Worm (Caenorhabditis elegans) whole organism, L4 larva: ENCODE measurements around the gene clec-135.

Source experiments
- D1046.2 ChIP-seq: fragments of 200-800 bp; sonication (Bioruptor generic); IDR thresholded peaks from 2 replicates; pipeline ENCODE4 v1.3.6; 2022; ENCODE audit warnings: missing genetic modification characterization, missing compliant biosample characterization
- R02D3.7 ChIP-seq: fragments of 150-350 bp; sonication (generic microtip); optimal IDR thresholded peaks from 3 replicates; lab custom pipeline; 2014; ENCODE audit warnings: missing biosample characterization, missing genetic modification characterization
- Y105C5A.15 ChIP-seq: fragments of 200-800 bp; sonication (Bioruptor generic); IDR thresholded peaks from 2 replicates; pipeline ENCODE4 v1.3.6; 2022; ENCODE audit warnings: missing genetic modification characterization, missing compliant biosample characterization
- Y5F2A.4 ChIP-seq: fragments of 200-800 bp; sonication (Bioruptor generic); optimal IDR thresholded peaks from 2 replicates; lab custom pipeline; 2018; ENCODE audit warnings: mild to moderate bottlenecking, missing genetic modification characterization, missing compliant biosample characterization
- Y75B8A.6 ChIP-seq: fragments of 200-800 bp; sonication (Bioruptor generic); IDR thresholded peaks from 2 replicates; pipeline ENCODE4 v1.3.6; 2022; ENCODE audit warnings: missing genetic modification reagents, missing genetic modification characterization, missing compliant biosample characterization
- ZK337.2 ChIP-seq: fragments of 200-800 bp; sonication (Bioruptor generic); IDR thresholded peaks from 2 replicates; pipeline ENCODE4 v1.3.6; 2022; ENCODE audit warnings: missing genetic modification reagents, missing genetic modification characterization, missing compliant biosample characterization
- aly-2 ChIP-seq: sonication (generic microtip); optimal IDR thresholded peaks from 2 replicates; lab custom pipeline; 2018; ENCODE audit warnings: missing biosample characterization, missing genetic modification characterization
- arid-1 ChIP-seq: fragments of 200-800 bp; sonication (Bioruptor generic); conservative IDR thresholded peaks from 2 replicates; pipeline ENCODE4 v1.3.6; 2022; ENCODE audit warnings: missing genetic modification reagents, missing genetic modification characterization, missing compliant biosample characterization
- attf-4 ChIP-seq: sonication (generic microtip); optimal IDR thresholded peaks from 3 replicates; lab custom pipeline; 2017; ENCODE audit warnings: missing biosample characterization, missing genetic modification characterization
- ceh-44 ChIP-seq: fragments of 200-800 bp; sonication (Bioruptor generic); IDR thresholded peaks from 2 replicates; pipeline ENCODE4 v1.3.6; 2022; ENCODE audit warnings: missing genetic modification reagents, missing genetic modification characterization, missing compliant biosample characterization
- ctbp-1 ChIP-seq: fragments of 200-800 bp; sonication (Bioruptor generic); IDR thresholded peaks from 2 replicates; pipeline ENCODE4 v1.3.6; 2022; ENCODE audit warnings: missing genetic modification reagents, missing genetic modification characterization, missing compliant biosample characterization
- daf-16 ChIP-seq, 3 experiments: sonication (generic microtip); optimal IDR thresholded peaks; 2 replicates each; lab custom pipeline; 2016 to 2017; ENCODE audit warnings: missing genetic modification characterization in 3 of 3, missing genetic modification reagents in 3 of 3, mild to moderate bottlenecking in 2 of 3, missing compliant biosample characterization in 2 of 3, missing biosample characterization in 1 of 3, moderate library complexity in 1 of 3
- daf-8 ChIP-seq: fragments of 200-800 bp; sonication (Bioruptor generic); IDR thresholded peaks from 2 replicates; pipeline ENCODE4 v1.3.6; 2022; ENCODE audit warnings: missing genetic modification characterization, missing compliant biosample characterization
- dmd-6 ChIP-seq: fragments of 200-800 bp; sonication (Bioruptor generic); IDR thresholded peaks from 2 replicates; pipeline ENCODE4 v1.3.6; 2022; ENCODE audit warnings: missing genetic modification reagents, missing genetic modification characterization, missing compliant biosample characterization
- egl-27 ChIP-seq: sonication (generic microtip); optimal IDR thresholded peaks from 3 replicates; lab custom pipeline; 2017; ENCODE audit warnings: missing biosample characterization, missing genetic modification reagents, missing genetic modification characterization
- egl-43 ChIP-seq: fragments of 200-800 bp; sonication (Bioruptor generic); IDR thresholded peaks from 2 replicates; pipeline ENCODE4 v1.3.6; 2022; ENCODE audit warnings: missing genetic modification reagents, missing genetic modification characterization, missing compliant biosample characterization
- fkh-10 ChIP-seq: fragments of 150-350 bp; optimal IDR thresholded peaks from 2 replicates; lab custom pipeline; 2014; ENCODE audit warnings: missing biosample characterization, missing genetic modification reagents, missing genetic modification characterization
- lin-29 ChIP-seq: fragments of 200-800 bp; sonication (Bioruptor generic); IDR thresholded peaks from 2 replicates; pipeline ENCODE4 v1.3.6; 2022; ENCODE audit warnings: missing genetic modification reagents, missing genetic modification characterization, missing compliant biosample characterization
- lsy-2 ChIP-seq, 2 experiments: fragments of 150-350 bp in 1 of 2; sonication (generic microtip) in 1 of 2; optimal IDR thresholded peaks; 2 replicates each; lab custom pipeline; 2014 to 2017; ENCODE audit warnings: missing biosample characterization in 2 of 2, missing genetic modification characterization in 2 of 2
- madf-9 ChIP-seq: fragments of 200-800 bp; sonication (Bioruptor generic); conservative IDR thresholded peaks from 2 replicates; pipeline ENCODE4 v1.3.6; 2022; ENCODE audit warnings: missing genetic modification reagents, missing genetic modification characterization, missing compliant biosample characterization
- mdl-1 ChIP-seq, 2 experiments: fragments of 150-350 bp in 1 of 2; sonication (generic microtip) in 1 of 2; optimal IDR thresholded peaks; 2 replicates each; lab custom pipeline; 2014 to 2017; ENCODE audit warnings: missing biosample characterization in 2 of 2, missing genetic modification characterization in 2 of 2
- mdt-29 ChIP-seq: fragments of 200-800 bp; sonication (Bioruptor generic); IDR thresholded peaks from 2 replicates; pipeline ENCODE4 v1.3.6; 2022; ENCODE audit warnings: missing genetic modification reagents, missing genetic modification characterization, missing compliant biosample characterization
- mep-1 ChIP-seq: fragments of 150-350 bp; sonication (generic microtip); optimal IDR thresholded peaks from 3 replicates; lab custom pipeline; 2014; ENCODE audit warnings: missing biosample characterization, missing genetic modification characterization
- mxl-3 ChIP-seq: fragments of 200-800 bp; sonication (Bioruptor generic); optimal IDR thresholded peaks from 2 replicates; lab custom pipeline; 2018; ENCODE audit warnings: mild to moderate bottlenecking, missing genetic modification characterization, missing compliant biosample characterization
- nhr-10 ChIP-seq: fragments of 150-350 bp; optimal IDR thresholded peaks from 2 replicates; lab custom pipeline; 2014; ENCODE audit warnings: missing biosample characterization, missing genetic modification characterization
- nhr-11 ChIP-seq: fragments of 150-350 bp; optimal IDR thresholded peaks from 2 replicates; lab custom pipeline; 2014; ENCODE audit warnings: missing biosample characterization, missing genetic modification characterization
- nhr-111 ChIP-seq: fragments of 200-800 bp; sonication (Bioruptor generic); optimal IDR thresholded peaks from 2 replicates; lab custom pipeline; 2018; ENCODE audit warnings: mild to moderate bottlenecking, missing genetic modification characterization, missing compliant biosample characterization
- nhr-237 ChIP-seq: sonication (generic microtip); optimal IDR thresholded peaks from 2 replicates; lab custom pipeline; 2017; ENCODE audit warnings: missing biosample characterization, missing genetic modification characterization
- nhr-25 ChIP-seq: sonication (generic microtip); optimal IDR thresholded peaks from 2 replicates; lab custom pipeline; 2017; ENCODE audit warnings: missing genetic modification characterization, mild to moderate bottlenecking, missing compliant biosample characterization, antibody characterized with exemption, moderate library complexity, borderline replicate concordance; ENCODE audit not compliant: insufficient read depth
- nhr-41 ChIP-seq: fragments of 200-800 bp; sonication (Bioruptor generic); IDR thresholded peaks from 2 replicates; pipeline ENCODE4 v1.3.6; 2022; ENCODE audit warnings: missing genetic modification reagents, missing genetic modification characterization, missing compliant biosample characterization
- nhr-48 ChIP-seq: sonication (generic microtip); optimal IDR thresholded peaks from 2 replicates; lab custom pipeline; 2016; ENCODE audit warnings: mild to moderate bottlenecking, missing genetic modification characterization, missing compliant biosample characterization
- nhr-6 ChIP-seq: fragments of 150-350 bp; optimal IDR thresholded peaks from 2 replicates; lab custom pipeline; 2014; ENCODE audit warnings: missing biosample characterization, missing genetic modification characterization
- nhr-77 ChIP-seq: fragments of 150-350 bp; optimal IDR thresholded peaks from 2 replicates; lab custom pipeline; 2014; ENCODE audit warnings: missing biosample characterization, missing genetic modification characterization
- pha-4 ChIP-seq, 2 experiments: fragments of 150-350 bp in 1 of 2; fragments of 200-800 bp in 1 of 2; sonication (Bioruptor generic) in 1 of 2; IDR thresholded peaks in 1 of 2; optimal IDR thresholded peaks in 1 of 2; 2 replicates each; pipeline versions ENCODE4 v1.3.6 to Lab custom; 2014 to 2022; ENCODE audit warnings: missing genetic modification characterization in 2 of 2, missing genetic modification reagents in 2 of 2, missing biosample characterization in 1 of 2, missing compliant biosample characterization in 1 of 2
- rbr-2 ChIP-seq: sonication (generic microtip); optimal IDR thresholded peaks from 2 replicates; lab custom pipeline; 2016; ENCODE audit warnings: missing genotype, missing genetic modification characterization, missing compliant biosample characterization
- set-16 ChIP-seq: fragments of 200-800 bp; sonication (Bioruptor generic); IDR thresholded peaks from 2 replicates; pipeline ENCODE4 v1.3.6; 2022; ENCODE audit warnings: missing genetic modification reagents, missing genetic modification characterization, missing compliant biosample characterization
- spr-1 ChIP-seq: sonication (generic microtip); optimal IDR thresholded peaks from 2 replicates; lab custom pipeline; 2016; ENCODE audit warnings: mild to moderate bottlenecking, missing genetic modification characterization, missing compliant biosample characterization
- spr-3 ChIP-seq: fragments of 200-800 bp; sonication (Bioruptor generic); optimal IDR thresholded peaks from 2 replicates; lab custom pipeline; 2018; ENCODE audit warnings: mild to moderate bottlenecking, missing genetic modification characterization, missing compliant biosample characterization
- tra-1 ChIP-seq: fragments of 200-800 bp; sonication (Bioruptor generic); IDR thresholded peaks from 2 replicates; pipeline ENCODE4 v1.3.6; 2022; ENCODE audit warnings: missing genetic modification reagents, missing genetic modification characterization, missing compliant biosample characterization
- unc-62 ChIP-seq, 3 experiments: fragments of 150-350 bp in 1 of 3; sonication (generic microtip); optimal IDR thresholded peaks in 2 of 3; peaks in 1 of 3; 1 replicate in 1 of 3; 2 replicates in 2 of 3; lab custom pipeline; 2014 to 2017; ENCODE audit warnings: missing biosample characterization in 3 of 3, missing genetic modification characterization in 3 of 3, missing genetic modification reagents in 3 of 3, missing genotype in 1 of 3
- zag-1 ChIP-seq: fragments of 150-350 bp; optimal IDR thresholded peaks from 2 replicates; lab custom pipeline; 2014; ENCODE audit warnings: missing biosample characterization, missing genetic modification characterization

The clec-135 gene

ce11 chrII:4258683-4259082 is at the start of gene clec-135:
clec-135 (minus strand) TSS chrII:4258783.
- TF ChIP-seq nhr-48 (tag; lab: Kevin White, UChicago), result no peak
- no peak for TF ChIP-seq rbr-2 (tag; lab: Kevin White, UChicago)
- TF ChIP-seq nhr-111 (GFP tag; lab: Kevin White, UChicago), result no peak
- TF ChIP-seq spr-1 (tag; lab: Kevin White, UChicago), result no peak
- TF ChIP-seq madf-9 (GFP tag; lab: Robert Waterston, UW), result no peak
- TF ChIP-seq nhr-11 (tag; lab: Kevin White, UChicago), result no peak
- TF ChIP-seq R02D3.7, result no peak
- TF ChIP-seq nhr-237, result no peak
- TF ChIP-seq mep-1 (tag; lab: Kevin White, UChicago), result no peak

DNA sequence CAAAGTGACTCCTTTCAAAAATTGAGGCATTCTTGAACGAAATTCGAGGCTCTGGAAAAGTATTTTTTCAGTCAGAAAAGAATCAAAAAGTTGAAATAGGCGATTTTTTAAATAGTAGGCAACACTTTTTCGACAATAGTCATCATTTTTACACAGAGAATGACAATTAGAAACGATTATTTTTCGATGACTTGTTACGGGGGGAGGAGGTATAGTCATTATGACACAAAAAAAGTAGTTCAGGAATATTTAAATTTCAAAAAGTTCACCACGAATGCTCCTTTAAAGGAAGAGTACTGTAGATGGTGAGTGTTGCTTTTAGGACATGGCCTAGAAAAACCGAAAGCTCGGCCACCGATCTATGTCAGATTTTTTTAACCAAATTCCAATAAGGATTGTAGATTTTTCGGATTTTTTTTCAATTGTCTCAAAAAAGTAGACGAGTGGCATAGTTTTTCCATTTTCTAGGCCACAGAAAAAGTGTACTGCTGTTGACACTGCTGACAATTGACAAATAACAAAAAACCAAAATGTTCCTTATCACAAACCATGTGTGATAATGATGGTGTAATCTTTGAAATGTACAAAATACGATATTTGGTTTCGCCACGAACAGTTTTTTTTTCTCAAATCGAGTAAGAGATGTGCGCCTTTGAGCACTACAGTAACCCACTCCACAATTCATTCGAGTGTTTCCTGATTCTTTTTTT is 48.5 kb upstream of the clec-135 start, which contains the start of gene Y52E8A.3:
TSS of gene Y52E8A.3 (minus strand) at position 51 of the 710 bp plus-strand sequence.
- TF ChIP-seq egl-43 (GFP tag; lab: Robert Waterston, UW), result no peak
- TF ChIP-seq daf-16 (GFP tag; optimal IDR thresholded peaks at IDR 0.05; lab: Kevin White, UChicago), result no peak
- TF ChIP-seq daf-16 (tag; optimal IDR thresholded peaks at IDR 0.05; lab: Kevin White, UChicago), result peak; percentile 60
- TF ChIP-seq unc-62 (GFP tag; optimal IDR thresholded peaks at IDR 0.05 in 1 of 2; lab: Kevin White, UChicago), result peak in 1 of 2 experiments; percentile 91
- no peak for TF ChIP-seq unc-62 (tag; optimal IDR thresholded peaks at IDR 0.05; lab: Kevin White, UChicago)
- TF ChIP-seq attf-4 (tag; lab: Kevin White, UChicago), result no peak

- TF ChIP-seq nhr-48 (tag; lab: Kevin White, UChicago), result no peak
- peak in 1 of 2 experiments; percentile 41 for TF ChIP-seq unc-62 (GFP tag; optimal IDR thresholded peaks at IDR 0.05 in 1 of 2; lab: Kevin White, UChicago)
- TF ChIP-seq unc-62 (tag; optimal IDR thresholded peaks at IDR 0.05; lab: Kevin White, UChicago), result no peak
Observed at ce11 chrII:4301307-4301706, 42.7 kb upstream of the clec-135 start, which contains the start of gene gtf-2F1. gtf-2F1 (plus strand) TSS chrII:4301607.

DNA sequence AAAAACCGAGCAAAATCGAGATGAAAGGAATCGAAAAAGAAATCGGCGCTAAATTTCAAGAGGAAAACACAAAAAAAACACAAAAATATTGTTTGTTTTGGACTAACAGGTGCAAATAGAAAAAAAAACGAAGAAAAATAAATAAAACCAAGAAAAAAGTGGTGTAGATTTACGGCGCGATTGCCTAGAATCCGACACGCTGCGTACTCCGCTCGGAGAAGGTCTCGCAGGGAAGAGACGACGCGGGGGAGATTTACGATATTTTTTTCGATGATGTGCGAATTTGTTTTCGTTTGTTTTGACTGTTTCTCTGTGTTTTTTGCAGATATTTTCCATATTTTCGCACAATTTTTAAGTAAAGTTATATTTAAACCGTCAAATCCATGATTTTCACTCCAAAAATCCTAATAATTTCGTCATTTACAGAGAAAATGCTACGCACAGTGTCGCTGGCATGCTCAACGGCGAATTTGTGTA is 40.7 kb upstream of the clec-135 start, which contains the start of gene sco-1:
TSS of gene sco-1 (plus strand) at position 427 of the 477 bp plus-strand sequence.
- TF ChIP-seq arid-1 (GFP tag; lab: Robert Waterston, UW) (peak; percentile 68; the same call in 1 of the 2 replicates), dmd-6 (GFP tag; lab: Robert Waterston, UW) (peak; percentile 95), Y105C5A.15 (GFP tag; lab: Robert Waterston, UW) (no peak), aly-2 (tag; lab: Kevin White, UChicago) (no peak), set-16 (GFP tag; lab: Robert Waterston, UW) (no peak), mdl-1 (tag; optimal IDR thresholded peaks at IDR 0.05; lab: Kevin White, UChicago) (peak in 1 of 2 experiments; percentile 62), nhr-6 (tag; lab: Kevin White, UChicago) (peak; percentile 91), egl-27 (tag; lab: Kevin White, UChicago) (no peak), mdt-29 (GFP tag; lab: Robert Waterston, UW) (peak; percentile 84), pha-4 (GFP tag; IDR thresholded peaks at IDR 0.05; lab: Robert Waterston, UW) (peak; percentile 87), pha-4 (tag; optimal IDR thresholded peaks at IDR 0.05; lab: Kevin White, UChicago) (peak; percentile 82), Y75B8A.6 (GFP tag; lab: Robert Waterston, UW) (no peak), tra-1 (GFP tag; lab: Robert Waterston, UW) (no peak; the same call in none of the 2 replicates), fkh-10 (GFP tag; lab: Kevin White, UChicago) (peak; percentile 97), nhr-48 (tag; lab: Kevin White, UChicago) (peak; percentile 70), ceh-44 (GFP tag; lab: Robert Waterston, UW) (peak; percentile 58; the same call in 1 of the 2 replicates), zag-1 (tag; lab: Kevin White, UChicago) (peak; percentile 42), lin-29 (GFP tag; lab: Robert Waterston, UW) (peak; percentile 89), lsy-2 (tag; optimal IDR thresholded peaks at IDR 0.05; lab: Kevin White, UChicago) (peak; percentile 80 to 97), ctbp-1 (GFP tag; lab: Robert Waterston, UW) (peak; percentile 88), spr-3 (GFP tag; lab: Kevin White, UChicago) (peak; percentile 56), mxl-3 (GFP tag; lab: Kevin White, UChicago) (peak; percentile 68), ZK337.2 (peak; percentile 96), D1046.2 (peak; percentile 74; the same call in 1 of the 2 replicates), nhr-10 (tag; lab: Kevin White, UChicago) (peak; percentile 16), nhr-77 (tag; lab: Kevin White, UChicago) (peak; percentile 93), Y5F2A.4 (GFP tag; lab: Kevin White, UChicago) (no peak), daf-8 (GFP tag; lab: Robert Waterston, UW) (no peak), nhr-25 (tag; lab: Kevin White, UChicago) (peak; percentile 92), nhr-41 (GFP tag; lab: Robert Waterston, UW) (no peak)
